Fruit fly (Drosophila melanogaster): ENCODE results near the gene trx.

The trx gene

dm6 chr3R:14286320-14287190, at the start of gene trx:
TSS of gene trx (minus strand) at chr3R:14286903.
- TF ChIP-seq CG8478 (optimal IDR thresholded peaks at IDR 0.05) (no peak), psq (optimal IDR thresholded peaks at IDR 0.05) (no peak), EcR (GFP tag; optimal IDR thresholded peaks at IDR 0.05) (no peak)

dm6 chr3R:14335504-14335903, 48.8 kb upstream of the trx start:
- no peak for TF ChIP-seq usp (GFP tag; optimal IDR thresholded peaks at IDR 0.05)
- no peak for TF ChIP-seq Dll (optimal IDR thresholded peaks at IDR 0.05)
- no peak for TF ChIP-seq EcR (GFP tag; optimal IDR thresholded peaks at IDR 0.05)
- TF ChIP-seq CG8478 (optimal IDR thresholded peaks at IDR 0.05), result no peak
- no peak for TF ChIP-seq psq (optimal IDR thresholded peaks at IDR 0.05)
- TF ChIP-seq pan (optimal IDR thresholded peaks at IDR 0.05), result no peak

dm6 chr3R:14332735-14333134, 46.0 kb upstream of the trx start:
- no peak for TF ChIP-seq Dll (optimal IDR thresholded peaks at IDR 0.05)
- TF ChIP-seq CG8478 (optimal IDR thresholded peaks at IDR 0.05), result no peak
- TF ChIP-seq EcR (GFP tag; optimal IDR thresholded peaks at IDR 0.05), result no peak
- TF ChIP-seq psq (optimal IDR thresholded peaks at IDR 0.05), result no peak
- TF ChIP-seq pan (optimal IDR thresholded peaks at IDR 0.05), result no peak
- no peak for TF ChIP-seq usp (GFP tag; optimal IDR thresholded peaks at IDR 0.05)

DNA sequence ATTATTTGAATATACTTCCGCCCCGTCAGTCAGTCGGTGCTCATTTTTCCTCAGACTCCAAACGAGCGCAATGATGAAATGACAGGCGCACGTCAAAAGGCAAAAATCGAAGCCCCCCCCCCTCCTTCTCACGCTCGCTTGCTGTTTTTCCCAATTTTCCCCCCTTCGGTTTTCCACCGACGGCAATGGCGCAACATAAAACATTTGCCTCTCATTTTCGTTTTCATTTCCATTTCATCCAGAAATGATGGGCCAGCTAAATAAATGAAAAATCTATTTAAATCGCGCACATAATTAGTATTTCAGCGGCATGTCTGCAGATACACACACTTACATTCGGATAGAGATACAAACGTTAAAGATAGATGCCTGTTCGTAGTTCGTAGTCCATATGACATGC, 44.8 kb upstream of the trx start:
- no peak for TF ChIP-seq usp (GFP tag; optimal IDR thresholded peaks at IDR 0.05)
- TF ChIP-seq psq (optimal IDR thresholded peaks at IDR 0.05), result no peak
- no peak for TF ChIP-seq pan (optimal IDR thresholded peaks at IDR 0.05)
- no peak for TF ChIP-seq CG8478 (optimal IDR thresholded peaks at IDR 0.05)
- TF ChIP-seq Dll (optimal IDR thresholded peaks at IDR 0.05), result no peak
- no peak for TF ChIP-seq EcR (GFP tag; optimal IDR thresholded peaks at IDR 0.05)

DNA sequence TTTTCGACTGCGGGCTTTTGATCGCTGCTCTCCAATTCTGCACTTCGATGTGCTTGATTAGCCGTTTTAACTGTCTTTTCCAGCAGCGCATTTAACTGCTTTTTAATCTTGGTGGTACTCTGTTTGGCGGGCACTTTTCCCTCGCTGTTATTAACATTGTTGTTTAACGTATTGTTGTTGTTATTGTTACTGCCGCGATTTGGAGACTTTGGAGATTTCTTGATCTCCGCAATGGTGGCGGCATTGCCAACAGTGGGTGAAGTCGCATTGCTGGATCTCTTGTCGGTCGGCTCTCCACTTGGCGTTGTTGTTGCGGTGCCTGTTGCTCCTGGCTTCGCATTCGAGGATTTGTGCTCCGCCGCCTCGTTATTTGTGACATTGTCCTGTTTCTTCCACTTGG, 44.0 kb upstream of the trx start:
- TF ChIP-seq EcR (GFP tag; optimal IDR thresholded peaks at IDR 0.05), result no peak
- no peak for TF ChIP-seq Dll (optimal IDR thresholded peaks at IDR 0.05)
- no peak for TF ChIP-seq psq (optimal IDR thresholded peaks at IDR 0.05)
- TF ChIP-seq pan (optimal IDR thresholded peaks at IDR 0.05), result no peak
- TF ChIP-seq CG8478 (optimal IDR thresholded peaks at IDR 0.05), result no peak
- TF ChIP-seq usp (GFP tag; optimal IDR thresholded peaks at IDR 0.05), result no peak

DNA sequence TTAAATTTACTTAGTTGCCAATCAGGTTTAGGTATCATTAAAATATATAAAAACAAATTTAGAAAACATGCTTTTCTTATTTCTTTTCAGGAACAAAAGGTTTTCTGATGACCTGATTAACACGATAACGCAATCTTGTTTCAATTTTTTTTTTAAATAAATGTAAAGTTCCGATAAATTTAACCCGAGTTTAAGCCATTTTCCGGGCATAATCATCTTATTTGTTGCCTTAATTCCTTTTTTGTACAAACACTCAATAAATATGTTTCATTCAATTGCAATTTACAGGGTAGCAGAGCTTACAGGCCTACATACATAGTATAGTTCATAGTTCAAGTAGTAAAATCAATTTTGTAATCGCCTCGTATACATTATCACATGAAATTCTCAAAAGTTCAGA, 42.8 kb upstream of the trx start:
- TF ChIP-seq usp (GFP tag; optimal IDR thresholded peaks at IDR 0.05) (no peak), psq (optimal IDR thresholded peaks at IDR 0.05) (no peak), Dll (optimal IDR thresholded peaks at IDR 0.05) (no peak), EcR (GFP tag; optimal IDR thresholded peaks at IDR 0.05) (no peak), CG8478 (optimal IDR thresholded peaks at IDR 0.05) (no peak), pan (optimal IDR thresholded peaks at IDR 0.05) (no peak)

- TF ChIP-seq CG8478 (optimal IDR thresholded peaks at IDR 0.05) (no peak), pan (optimal IDR thresholded peaks at IDR 0.05) (no peak), usp (GFP tag; optimal IDR thresholded peaks at IDR 0.05) (no peak), psq (optimal IDR thresholded peaks at IDR 0.05) (no peak), EcR (GFP tag; optimal IDR thresholded peaks at IDR 0.05) (no peak), Dll (optimal IDR thresholded peaks at IDR 0.05) (no peak)
These were observed 40.9 kb upstream of the trx start, which contains the start of gene spn-B for dm6 chr3R:14327472-14328104. TSS of gene spn-B (plus strand) at chr3R:14328051.

dm6 chr3R:14327113-14327466, 40.4 kb upstream of the trx start:
- TF ChIP-seq usp (GFP tag; optimal IDR thresholded peaks at IDR 0.05) (no peak), psq (optimal IDR thresholded peaks at IDR 0.05) (no peak), EcR (GFP tag; optimal IDR thresholded peaks at IDR 0.05) (no peak), pan (optimal IDR thresholded peaks at IDR 0.05) (no peak), Dll (optimal IDR thresholded peaks at IDR 0.05) (no peak), CG8478 (optimal IDR thresholded peaks at IDR 0.05) (no peak)

DNA sequence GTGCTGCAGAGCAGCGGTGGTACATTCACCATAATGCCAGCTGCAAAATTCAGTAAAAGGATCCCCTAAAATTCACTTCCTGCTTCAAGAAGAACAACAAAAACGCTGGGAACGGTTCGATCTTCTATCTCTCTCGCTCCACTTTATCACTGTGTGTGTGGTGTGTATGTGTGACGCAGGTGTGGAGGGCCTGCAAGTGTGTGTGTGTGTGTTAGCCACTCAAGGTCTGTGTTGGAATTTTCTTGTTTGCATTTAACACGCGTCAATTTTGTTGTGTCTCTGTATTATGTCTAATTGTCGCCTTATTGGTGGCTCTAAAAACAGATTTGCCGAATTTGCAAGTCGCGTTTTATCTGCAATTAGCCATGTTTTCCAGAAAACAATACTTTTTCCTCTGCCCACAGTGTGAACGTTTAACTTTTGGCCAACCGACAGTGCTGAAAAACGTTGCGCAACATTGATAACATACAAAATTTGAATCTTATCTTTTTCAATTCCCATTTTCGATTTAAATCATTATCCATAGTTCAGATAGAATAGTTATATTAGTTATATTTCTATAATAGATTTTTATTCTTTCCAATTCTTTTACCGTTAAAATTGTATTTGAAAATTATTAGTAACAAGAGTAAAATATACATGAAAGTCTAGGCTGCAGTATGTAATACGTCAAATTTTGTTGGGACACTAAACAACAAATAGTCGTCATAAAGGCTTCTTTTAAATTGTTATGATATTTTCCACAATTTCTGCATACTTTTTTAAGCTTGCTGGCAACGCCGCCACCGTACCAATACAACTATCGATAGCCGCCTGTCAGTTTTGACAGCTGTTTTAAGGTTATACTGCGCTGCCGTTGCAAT, 39.8 kb upstream of the trx start, which contains the start of the genes Afti and ATPsynE:
Gene Afti (minus strand): TSS at position 440 of the 863 bp plus-strand sequence.
Gene ATPsynE (plus strand): TSS at position 698 of the 863 bp plus-strand sequence.
- TF ChIP-seq CG8478 (optimal IDR thresholded peaks at IDR 0.05) (peak; percentile 68), Dll (optimal IDR thresholded peaks at IDR 0.05) (no peak)

dm6 chr3R:14315912-14316444, 29.3 kb upstream of the trx start, which contains the start of gene Set8:
TSS of gene Set8 (plus strand) at chr3R:14316038.
- TF ChIP-seq CG8478 (optimal IDR thresholded peaks at IDR 0.05), result no peak
- TF ChIP-seq usp (GFP tag; optimal IDR thresholded peaks at IDR 0.05), result no peak
- TF ChIP-seq psq (optimal IDR thresholded peaks at IDR 0.05), result no peak
- TF ChIP-seq EcR (GFP tag; optimal IDR thresholded peaks at IDR 0.05), result no peak
- TF ChIP-seq Dll (optimal IDR thresholded peaks at IDR 0.05), result no peak
- TF ChIP-seq pan (optimal IDR thresholded peaks at IDR 0.05), result no peak

dm6 chr3R:14314554-14314953, 27.9 kb upstream of the trx start, which contains the start of gene Crz:
TSS of gene Crz (plus strand) at chr3R:14314854.
- TF ChIP-seq Dll (optimal IDR thresholded peaks at IDR 0.05) (no peak), EcR (GFP tag; optimal IDR thresholded peaks at IDR 0.05) (no peak), psq (optimal IDR thresholded peaks at IDR 0.05) (no peak), CG8478 (optimal IDR thresholded peaks at IDR 0.05) (no peak), pan (optimal IDR thresholded peaks at IDR 0.05) (no peak), usp (GFP tag; optimal IDR thresholded peaks at IDR 0.05) (no peak)

All from whole organism.